Fruit fly (Drosophila melanogaster) whole organism, larva: ENCODE measurements around the gene CG10561.
A peak's percentile ranks its signal among the peaks of the same experiment; 100 is the strongest.

Source experiments
- noc ChIP-seq: fragments of 200-800 bp; sonication (Bioruptor generic); optimal IDR thresholded peaks from 3 replicates; lab custom pipeline; 2019; ENCODE audit warnings: missing biosample characterization, mild to moderate bottlenecking, missing genetic modification characterization, moderate library complexity

Gene CG10561

DNA sequence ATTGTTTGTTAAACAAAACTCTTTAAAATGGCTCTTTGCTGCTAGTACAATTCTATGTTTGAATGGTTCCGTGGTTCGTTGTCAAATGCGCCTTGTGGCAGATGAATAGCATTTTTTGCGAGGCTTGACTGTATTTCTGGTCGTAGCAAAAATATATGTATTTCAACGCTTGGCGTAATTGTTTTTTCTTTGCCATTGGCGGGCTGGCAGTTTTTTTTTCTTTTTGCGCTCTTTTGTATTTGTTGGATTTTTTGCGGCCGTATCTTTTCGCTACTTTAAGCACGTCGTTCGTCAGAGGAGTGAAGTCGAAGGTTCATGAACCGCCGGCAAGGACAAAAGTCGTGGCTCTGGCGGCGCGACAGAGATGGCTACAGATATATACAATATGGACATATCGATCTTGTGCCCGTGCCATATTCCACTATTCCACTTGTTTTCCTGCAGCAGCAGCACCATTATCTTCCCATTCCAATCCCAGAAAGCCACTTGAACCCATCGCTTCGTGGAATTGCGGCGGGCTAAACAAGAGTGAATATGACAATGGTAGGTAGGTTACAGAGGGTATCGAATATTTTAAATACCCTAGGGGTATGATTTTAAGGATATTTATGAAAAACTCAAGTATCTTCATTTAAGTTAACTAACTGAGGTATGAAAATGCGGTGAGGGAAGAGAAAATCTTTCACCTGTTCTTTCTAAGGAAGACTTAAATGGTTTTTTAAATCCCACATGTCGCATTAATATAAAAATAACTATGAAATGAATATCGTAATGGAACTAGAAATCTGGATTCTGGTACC lies 41.9 kb downstream of the CG10561 start:
- TF ChIP-seq noc, result no peak

DNA sequence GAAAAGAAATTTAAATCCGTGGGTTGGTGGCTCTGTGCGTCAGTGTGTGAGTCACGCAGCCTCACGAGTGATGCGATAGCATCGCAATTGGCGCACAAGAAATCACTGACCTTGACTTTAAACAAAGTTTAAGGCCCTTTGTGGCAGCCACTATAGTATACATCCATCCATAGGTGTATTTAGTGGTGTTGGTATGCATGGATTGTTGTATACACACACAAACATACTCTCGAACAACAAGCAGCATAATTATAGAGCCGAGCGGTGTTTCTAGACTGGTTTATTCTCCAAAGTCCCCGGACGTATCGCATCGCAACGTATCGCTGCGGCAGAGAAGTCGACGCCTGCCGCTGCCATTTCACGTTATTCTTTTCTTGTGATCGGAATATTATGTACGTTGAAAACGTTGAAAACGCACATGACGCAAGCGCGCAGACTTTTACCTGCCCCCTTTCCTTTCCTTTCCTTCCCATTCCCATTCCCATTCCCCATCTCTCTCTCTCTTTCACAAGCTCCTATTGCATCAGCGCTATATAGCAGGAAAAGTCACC lies 42.6 kb downstream of the CG10561 start:
- TF ChIP-seq noc, result no peak

DNA sequence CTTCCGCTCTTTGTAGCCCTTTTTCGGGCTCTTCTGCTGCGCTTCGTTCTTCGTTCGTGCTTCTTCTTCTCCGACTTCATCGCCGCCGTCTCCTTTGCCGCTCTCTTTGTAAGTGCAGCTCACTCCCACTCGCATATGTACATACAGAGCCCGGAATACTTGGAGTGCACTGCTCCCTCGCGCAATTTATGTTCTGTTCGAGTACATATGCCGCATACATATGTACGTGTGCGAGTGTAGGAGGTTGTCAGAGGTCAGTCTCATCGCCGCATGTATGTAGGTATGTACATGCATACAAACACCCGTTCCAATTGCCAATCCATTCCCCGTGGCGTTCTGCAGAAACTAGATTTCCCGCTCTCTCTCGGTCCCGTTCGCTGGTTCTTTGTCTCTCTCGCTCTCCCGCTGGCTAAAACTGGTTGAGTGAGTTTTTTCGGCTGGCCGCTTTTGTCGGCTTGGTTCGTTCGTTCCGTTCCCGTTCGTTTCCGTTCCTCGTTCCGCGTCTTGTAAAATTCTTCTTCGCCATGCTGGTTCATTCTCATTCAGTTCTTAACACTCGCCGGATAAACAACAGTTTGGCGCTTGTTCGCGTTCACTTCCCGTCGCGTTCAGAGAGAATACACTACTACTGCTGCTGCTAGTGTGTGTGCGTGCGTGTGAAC lies 43.9 kb downstream of the CG10561 start:
- peak; percentile 46 for TF ChIP-seq noc

DNA sequence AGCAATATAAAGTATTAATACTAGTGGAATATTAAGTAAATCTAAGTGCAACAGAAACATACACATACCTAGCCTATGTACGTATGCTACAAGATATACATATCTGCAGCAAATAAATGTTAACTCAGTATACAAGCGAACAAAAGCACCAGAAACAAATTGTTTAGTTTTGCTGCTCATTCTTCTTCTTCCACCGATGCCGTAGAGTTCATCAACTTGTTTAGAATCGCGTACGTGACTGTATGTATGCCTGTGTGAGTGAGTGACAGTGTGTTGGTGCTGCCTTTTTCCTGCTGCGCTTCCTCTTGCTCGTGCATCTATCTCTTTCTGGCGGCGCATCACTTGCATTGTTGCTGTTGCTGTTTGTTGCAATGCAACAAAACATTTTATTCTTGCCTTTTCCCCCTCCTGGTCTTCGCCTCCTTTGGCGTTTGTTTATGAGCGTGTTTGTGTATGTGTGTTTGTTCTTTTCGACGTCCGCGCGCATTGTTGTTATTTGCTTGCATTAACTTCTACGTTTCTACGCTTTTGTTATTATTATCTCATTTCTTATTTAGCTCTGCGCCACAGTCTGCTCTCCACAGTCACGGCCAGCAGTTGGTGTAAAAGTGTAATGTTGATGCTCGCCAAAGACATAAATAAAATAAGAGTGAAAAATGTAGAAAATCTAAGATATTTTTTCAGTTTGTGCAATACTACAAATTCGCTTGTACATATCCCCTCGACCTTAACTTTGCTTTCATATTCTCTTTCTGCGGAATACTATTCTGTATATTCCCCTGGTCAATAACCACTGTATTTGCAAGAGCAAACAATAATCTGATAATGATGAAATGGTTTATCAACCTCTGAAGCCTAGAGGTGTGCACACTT lies 44.7 kb downstream of the CG10561 start:
- peak; percentile 23 for TF ChIP-seq noc

DNA sequence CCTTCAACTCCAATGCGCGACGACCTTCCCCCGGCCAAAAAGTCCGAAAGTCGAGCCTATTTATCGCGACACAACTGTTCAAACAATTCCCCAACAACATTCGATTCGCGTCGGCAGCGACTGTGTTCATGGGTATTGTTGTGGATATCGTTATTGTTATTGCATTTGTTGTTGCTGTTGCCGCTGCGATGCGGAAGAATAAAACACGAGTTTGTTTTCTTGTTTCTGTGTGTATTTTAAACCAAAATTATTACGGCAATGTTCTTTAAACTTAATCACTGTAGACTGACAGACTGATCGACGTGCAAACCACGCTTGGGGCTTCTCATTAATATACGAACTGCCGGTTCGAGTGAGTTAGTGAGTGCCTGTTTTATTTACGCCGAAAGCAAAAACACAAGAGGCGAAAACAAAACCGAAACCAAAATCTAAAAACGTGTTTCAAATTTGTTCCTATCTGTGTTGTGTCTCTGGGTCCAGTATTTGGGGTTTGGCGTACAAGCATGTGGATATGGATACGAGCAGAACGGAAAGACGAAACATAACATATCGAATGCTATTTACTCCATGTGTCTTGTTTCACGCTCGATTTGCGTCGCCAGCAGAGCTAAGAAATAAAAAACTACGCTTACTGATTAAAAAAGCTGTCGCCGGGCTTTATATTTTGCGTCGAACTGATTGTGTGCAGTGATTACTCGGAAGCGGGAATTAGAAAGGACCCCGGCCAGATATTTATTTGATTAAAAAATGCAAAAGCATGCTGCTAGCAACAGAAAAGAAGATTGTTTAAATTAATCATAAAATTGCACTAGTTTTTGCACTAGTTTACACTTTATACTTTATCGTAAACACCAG lies 45.6 kb downstream of the CG10561 start:
- no peak for TF ChIP-seq noc

DNA sequence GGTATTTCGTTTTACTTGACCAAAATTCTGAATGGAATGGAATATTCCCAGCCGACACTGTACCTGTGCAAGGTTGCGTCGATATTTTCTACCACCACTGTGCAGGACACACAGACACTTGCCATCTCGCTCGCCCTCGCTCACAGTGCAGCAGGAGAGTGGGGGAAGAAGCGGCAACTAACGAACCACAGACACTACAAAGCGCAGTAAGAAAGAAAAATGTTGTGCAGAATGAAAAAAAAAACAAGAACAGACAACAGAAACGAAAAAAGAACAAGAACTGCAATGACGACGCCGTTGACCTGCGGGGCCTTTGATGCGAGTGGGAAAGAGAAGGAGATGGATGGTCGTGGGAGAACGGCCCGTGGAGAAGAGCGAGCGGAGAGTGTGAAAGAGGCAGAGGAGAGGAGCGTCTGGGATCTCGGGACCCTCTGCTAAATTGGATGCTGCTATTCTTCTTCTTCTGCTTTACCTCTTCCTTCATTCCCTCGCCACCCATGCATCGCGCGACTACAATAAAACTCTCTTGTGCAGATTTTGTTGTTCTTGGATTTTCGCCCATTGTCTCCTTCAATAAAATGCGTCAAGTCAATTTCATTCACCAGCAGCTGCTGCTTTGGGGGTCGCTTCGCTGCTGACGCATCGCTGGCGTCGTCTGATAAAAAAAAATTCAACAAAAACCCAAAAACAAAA lies 47.3 kb downstream of the CG10561 start:
- TF ChIP-seq noc, result no peak

DNA sequence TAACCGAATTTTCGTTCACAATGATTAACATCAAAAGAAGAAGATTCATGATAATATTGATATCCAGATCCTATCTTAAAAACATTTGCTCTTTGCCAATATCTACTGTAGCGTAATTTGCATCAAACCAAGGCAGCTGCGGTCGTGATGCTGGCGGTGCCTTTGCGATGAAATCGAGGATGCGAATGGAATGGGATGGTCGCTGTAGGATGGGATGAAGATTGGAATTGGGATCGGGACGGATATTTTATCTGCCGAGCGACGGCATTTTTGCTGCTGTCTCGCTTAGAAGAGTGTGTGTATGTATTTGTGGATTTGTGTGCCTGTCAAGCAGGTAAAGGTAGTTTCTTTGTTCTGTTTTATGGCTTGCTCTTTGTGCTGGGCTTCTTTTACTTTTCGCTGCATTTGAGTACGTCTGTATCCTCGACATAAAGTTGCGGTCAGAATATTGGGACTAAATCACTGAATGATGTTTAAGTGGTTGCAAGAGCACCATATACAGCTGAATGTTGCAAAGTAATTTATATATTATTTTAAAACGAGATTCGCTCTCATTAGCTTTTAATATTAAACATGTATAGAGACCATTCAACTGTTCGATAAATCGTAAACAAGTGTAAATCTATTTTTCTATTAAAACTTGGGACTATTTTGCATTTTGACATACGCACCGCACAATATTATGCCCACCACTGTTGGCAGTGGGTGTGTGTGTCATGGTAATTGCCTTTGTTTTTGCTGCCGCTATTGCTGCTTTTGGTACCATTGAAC lies 48.3 kb downstream of the CG10561 start:
- no peak for TF ChIP-seq noc

DNA sequence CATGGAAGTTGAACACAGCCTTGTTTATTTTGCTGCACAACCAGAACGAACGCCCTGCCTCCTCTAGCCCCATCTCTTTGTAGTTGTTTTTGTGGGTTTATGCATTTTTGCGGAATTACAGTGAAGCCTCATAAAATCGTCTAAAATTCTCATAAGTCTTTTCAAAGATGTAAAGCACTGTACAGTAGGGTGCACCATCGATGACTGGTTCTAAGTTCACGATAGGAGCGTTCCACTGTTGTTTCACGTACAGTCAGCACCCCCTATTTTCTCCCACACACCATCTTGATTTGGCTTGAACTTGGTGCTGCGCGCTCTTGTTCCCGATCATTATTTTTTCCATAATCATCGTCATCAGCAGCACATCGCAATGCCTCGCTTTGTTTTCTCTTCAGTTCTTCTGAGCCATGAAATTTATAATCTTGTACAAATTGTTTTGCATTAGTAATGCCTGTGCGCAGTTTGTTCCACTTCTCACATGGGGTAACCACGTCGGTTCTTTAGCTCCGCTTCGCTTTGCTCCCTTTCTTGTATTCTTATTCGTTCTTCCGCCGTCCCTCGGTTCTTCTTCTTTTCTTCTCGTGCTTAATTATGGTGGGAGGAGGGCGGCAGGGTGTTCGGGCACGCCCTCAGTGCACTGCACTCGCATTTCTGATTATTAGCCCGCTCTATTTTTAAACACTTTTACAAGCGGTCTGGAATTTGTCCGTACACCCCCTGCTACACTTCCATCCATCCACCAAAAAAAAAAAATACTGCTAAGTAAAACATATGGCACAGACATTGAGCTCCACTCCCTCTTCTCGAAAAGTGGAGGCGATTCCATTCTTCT lies 49.2 kb downstream of the CG10561 start:
- TF ChIP-seq noc, result no peak

DNA sequence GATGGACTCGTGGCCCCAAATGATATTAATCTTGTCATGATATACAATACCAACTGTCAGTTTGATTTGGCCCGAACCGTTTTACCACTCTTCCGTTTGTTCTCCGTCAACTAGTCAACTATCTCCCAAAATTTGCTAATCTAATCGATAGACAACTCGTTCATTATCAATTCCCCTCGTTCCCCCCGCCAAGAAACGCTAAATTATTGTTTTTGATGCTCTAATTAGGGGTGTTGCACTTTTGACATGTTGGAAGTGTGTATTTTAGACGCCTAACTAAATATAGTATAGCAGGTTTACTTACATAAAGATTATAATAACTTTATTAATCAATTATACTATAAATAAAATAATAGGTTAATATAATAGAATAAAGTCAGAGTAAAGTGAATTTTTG lies 49.8 kb downstream of the CG10561 start:
- no peak for TF ChIP-seq noc

DNA sequence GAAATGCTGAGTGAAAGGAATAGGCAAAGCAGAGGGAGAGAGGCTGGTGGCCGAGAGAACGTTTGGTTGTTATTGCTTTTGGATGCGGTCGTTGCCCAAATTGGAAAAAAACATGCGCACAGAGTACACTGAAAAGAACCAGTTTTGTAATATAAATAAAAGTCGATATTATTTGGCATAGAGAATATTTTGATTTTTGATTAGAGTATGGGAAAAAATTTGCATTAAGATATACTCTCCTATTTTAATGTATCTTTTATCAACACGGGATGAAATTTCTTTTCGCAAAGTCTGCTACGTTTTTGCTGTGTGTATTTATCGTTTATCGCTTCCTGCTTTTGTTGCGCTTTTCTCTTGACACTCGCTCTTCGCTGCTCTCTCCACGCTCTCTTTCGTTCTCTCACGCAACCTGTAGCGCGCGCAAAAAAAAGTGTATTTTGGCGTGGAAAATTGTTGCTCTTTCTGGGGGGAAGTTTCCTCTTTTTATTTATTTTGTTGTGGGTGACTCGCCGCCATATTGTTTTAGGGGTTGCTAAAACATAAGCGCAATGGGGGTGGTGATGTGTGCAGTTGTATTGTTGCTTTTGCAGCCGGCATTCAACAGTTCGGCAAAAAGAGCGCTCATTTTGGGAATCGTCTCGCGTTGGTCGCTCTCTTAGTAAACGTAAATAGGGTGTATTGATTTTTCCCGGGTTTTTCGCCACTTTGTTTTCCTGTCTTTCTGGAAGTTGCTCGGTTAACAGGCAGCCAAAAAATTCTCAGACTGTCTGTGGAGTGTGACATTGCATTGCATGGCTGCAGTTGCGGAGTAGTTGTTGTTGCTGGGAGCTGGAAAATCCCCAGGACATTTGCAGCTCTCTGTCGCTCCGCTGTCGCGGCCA lies 51.0 kb downstream of the CG10561 start:
- TF ChIP-seq noc, result peak; percentile 83

DNA sequence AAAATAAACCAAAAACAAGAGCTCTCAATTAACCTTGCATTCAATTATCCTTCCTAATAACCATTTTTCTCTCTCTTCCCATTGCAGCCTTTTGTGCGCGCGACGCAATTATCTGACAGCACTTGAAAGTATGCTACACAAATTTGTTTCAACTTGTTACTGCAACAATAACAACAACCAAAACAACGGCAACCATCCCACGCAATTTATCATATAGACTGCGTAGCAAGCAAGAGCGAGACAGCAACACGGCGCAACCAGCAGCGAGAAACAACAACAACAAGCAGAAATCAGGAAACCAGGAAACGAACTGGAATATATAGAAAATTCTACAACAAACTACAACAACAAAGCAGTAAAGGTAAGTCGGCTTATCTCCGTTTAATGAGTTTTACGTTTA lies 51.8 kb downstream of the CG10561 start:
- TF ChIP-seq noc, result no peak
